Worm (Caenorhabditis elegans): ENCODE data around the gene R160.12.

Gene R160.12

DNA sequence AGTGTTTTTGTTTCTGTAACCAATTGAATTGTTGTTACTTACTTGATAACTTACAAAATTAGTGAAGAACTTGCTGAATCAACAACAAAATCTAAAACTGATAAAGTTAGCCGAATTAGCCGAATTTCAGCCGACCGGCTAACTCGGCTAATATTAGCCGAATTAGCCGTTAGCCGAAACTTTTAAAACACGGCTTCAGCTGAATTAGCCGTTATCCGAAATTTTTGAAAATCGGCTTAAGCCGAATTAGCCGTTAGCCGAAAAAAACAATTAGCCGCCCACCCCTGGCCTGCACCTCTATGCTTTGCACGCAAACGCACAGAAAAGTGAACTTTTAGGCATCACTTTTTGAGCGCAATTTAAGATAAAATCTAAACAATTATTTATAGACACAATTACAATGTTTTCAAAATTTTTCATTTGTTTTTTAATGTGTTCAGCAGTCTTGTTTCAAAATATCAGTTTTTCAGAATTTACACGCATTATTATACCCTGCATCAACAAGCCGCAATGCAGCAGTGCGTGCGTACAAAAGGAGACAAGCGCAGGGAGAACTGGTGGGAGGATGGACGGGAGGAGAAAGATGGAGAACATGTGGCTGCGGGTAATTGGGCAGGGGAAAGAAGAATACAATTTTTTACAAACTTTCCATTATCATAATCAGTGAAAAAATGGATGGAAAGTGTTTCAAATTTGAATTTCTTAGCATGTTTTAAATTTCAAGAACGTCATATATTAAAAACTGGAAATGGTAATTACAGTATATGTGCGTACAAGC, 17.7 kb upstream of the R160.12 start (continued):
- peak; percentile 33 for TF ChIP-seq ref-2 (tag; optimal IDR thresholded peaks at IDR 0.05)
- TF ChIP-seq tbx-2 (tag; optimal IDR thresholded peaks at IDR 0.05), result peak; percentile 33
- TF ChIP-seq sdc-2 (tag; optimal IDR thresholded peaks at IDR 0.05), result peak; percentile 98
- no peak for TF ChIP-seq mec-3 (tag; optimal IDR thresholded peaks at IDR 0.05; ENCODE audit: borderline replicate concordance)
- TF ChIP-seq pha-2 (tag; optimal IDR thresholded peaks at IDR 0.05), result no peak
- TF ChIP-seq nfya-1 (tag; optimal IDR thresholded peaks at IDR 0.05), result peak; percentile 58
- TF ChIP-seq syd-9 (tag; optimal IDR thresholded peaks at IDR 0.05), result no peak
- no peak for TF ChIP-seq gmeb-2 (tag; optimal IDR thresholded peaks at IDR 0.05)
- TF ChIP-seq ceh-19 (GFP tag; optimal IDR thresholded peaks at IDR 0.05), result no peak
- TF ChIP-seq pqm-1 (tag; optimal IDR thresholded peaks at IDR 0.05), result no peak
- peak; percentile 61 for TF ChIP-seq ceh-18 (tag; optimal IDR thresholded peaks at IDR 0.05)
- TF ChIP-seq ceh-31 (tag; optimal IDR thresholded peaks at IDR 0.05), result peak; percentile 74
- TF ChIP-seq ceh-6 (GFP tag; optimal IDR thresholded peaks at IDR 0.05), result no peak

DNA sequence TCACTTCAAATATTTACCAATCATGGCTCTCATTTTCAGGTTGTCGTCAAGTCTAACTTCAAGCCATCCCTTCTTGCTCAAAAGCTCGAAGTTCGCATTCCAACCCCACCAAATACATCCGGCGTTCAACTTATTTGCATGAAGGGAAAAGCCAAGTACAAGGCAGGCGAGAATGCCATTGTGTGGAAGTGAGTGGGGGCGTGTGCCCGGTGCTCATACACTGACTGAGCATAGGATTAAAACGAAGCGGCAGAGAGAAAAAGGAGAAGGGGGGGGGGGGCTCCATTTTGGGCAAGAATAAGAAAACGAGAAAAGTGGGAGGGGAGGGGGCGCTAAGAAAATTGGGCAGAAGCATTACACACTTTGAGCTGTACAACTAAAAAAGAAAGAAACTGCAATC, 14.1 kb upstream of the R160.12 start:
- TF ChIP-seq dmd-4 (tag; optimal IDR thresholded peaks at IDR 0.05; ENCODE audit: borderline replicate concordance), result no peak
- no peak for TF ChIP-seq sdc-2 (tag; optimal IDR thresholded peaks at IDR 0.05)
- TF ChIP-seq pqm-1 (tag; optimal IDR thresholded peaks at IDR 0.05), result no peak
- no peak for TF ChIP-seq ceh-14 (tag; optimal IDR thresholded peaks at IDR 0.05)
- no peak for TF ChIP-seq zip-5 (tag; optimal IDR thresholded peaks at IDR 0.05)
- no peak for TF ChIP-seq pha-4 (tag; optimal IDR thresholded peaks at IDR 0.05)
- TF ChIP-seq che-1 (tag; optimal IDR thresholded peaks at IDR 0.05), result no peak
- TF ChIP-seq lim-6 (tag; optimal IDR thresholded peaks at IDR 0.05), result no peak
- no peak for TF ChIP-seq mec-3 (tag; optimal IDR thresholded peaks at IDR 0.05; ENCODE audit: borderline replicate concordance)
- TF ChIP-seq ref-2 (tag; optimal IDR thresholded peaks at IDR 0.05), result no peak
- TF ChIP-seq npax-4 (tag; optimal IDR thresholded peaks at IDR 0.05), result no peak
- no peak for TF ChIP-seq sox-4 (tag; optimal IDR thresholded peaks at IDR 0.05)

DNA sequence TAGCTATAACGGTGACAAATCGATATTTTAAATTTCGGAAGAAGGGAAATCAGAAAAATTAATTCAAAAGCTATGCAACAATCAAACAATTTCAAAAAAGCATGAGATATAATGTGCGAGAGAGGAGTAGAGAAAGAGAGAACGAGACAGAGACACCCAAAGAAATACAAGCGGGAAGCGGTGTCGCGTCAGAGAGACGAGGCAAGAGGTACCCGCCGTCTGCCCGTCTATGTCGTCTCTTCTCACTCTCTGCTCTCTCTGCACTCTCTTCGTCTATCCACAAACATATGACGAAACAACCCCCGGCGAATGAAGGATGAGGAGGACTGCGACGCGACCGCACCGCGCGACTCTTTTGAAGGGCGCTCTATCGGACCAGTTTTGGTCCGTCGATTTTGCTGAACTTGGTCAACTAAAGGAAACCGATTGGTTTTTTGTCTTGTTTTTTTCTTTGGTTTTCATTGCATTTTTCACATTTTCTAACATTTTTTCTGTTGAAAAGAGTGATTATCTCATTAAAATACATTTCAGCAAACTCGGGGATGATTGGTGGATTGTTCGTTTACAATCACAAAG, 11.3 kb upstream of the R160.12 start, which contains the start of gene dpy-23:
Gene dpy-23, plus strand, starts transcription at position 526 of the 576 bp plus-strand sequence.
- peak; percentile 51 for TF ChIP-seq ets-4 (tag; optimal IDR thresholded peaks at IDR 0.05)
- peak; percentile 2 for TF ChIP-seq fax-1 (tag; optimal IDR thresholded peaks at IDR 0.05)
- peak; percentile 97 for TF ChIP-seq madf-2 (tag; optimal IDR thresholded peaks at IDR 0.05)
- TF ChIP-seq pag-3 (tag; optimal IDR thresholded peaks at IDR 0.05; ENCODE audit: borderline replicate concordance), result no peak
- peak; percentile 15 for TF ChIP-seq ceh-2 (tag; optimal IDR thresholded peaks at IDR 0.05)
- no peak for TF ChIP-seq ceh-9 (tag; optimal IDR thresholded peaks at IDR 0.05)
- peak; percentile 45 for TF ChIP-seq ztf-16 (tag; optimal IDR thresholded peaks at IDR 0.05)
- TF ChIP-seq pax-1 (tag; optimal IDR thresholded peaks at IDR 0.05), result peak; percentile 62
- TF ChIP-seq nfya-1 (tag; optimal IDR thresholded peaks at IDR 0.05), result peak; percentile 97
- no peak for TF ChIP-seq odd-2 (tag; optimal IDR thresholded peaks at IDR 0.05)
- no peak for TF ChIP-seq T23F11.4 (GFP tag; optimal IDR thresholded peaks at IDR 0.05)
- TF ChIP-seq tbx-2 (tag; optimal IDR thresholded peaks at IDR 0.05), result peak; percentile 86
- peak; percentile 32 for TF ChIP-seq pqm-1 (tag; optimal IDR thresholded peaks at IDR 0.05)
- peak; percentile 87 for TF ChIP-seq rnt-1 (tag; optimal IDR thresholded peaks at IDR 0.05)
- TF ChIP-seq ceh-34 (tag; optimal IDR thresholded peaks at IDR 0.05), result peak; percentile 90
- no peak for TF ChIP-seq ceh-22 (tag; optimal IDR thresholded peaks at IDR 0.05)
- peak; percentile 3 for TF ChIP-seq unc-86 (tag; optimal IDR thresholded peaks at IDR 0.05)
- TF ChIP-seq C38D4.7 (GFP tag; optimal IDR thresholded peaks at IDR 0.05), result no peak
- peak; percentile 90 for TF ChIP-seq unc-55 (GFP tag; optimal IDR thresholded peaks at IDR 0.05)
- TF ChIP-seq elt-4 (tag; optimal IDR thresholded peaks at IDR 0.05), result no peak
- no peak for TF ChIP-seq zip-5 (tag; optimal IDR thresholded peaks at IDR 0.05)
- TF ChIP-seq unc-42 (tag; optimal IDR thresholded peaks at IDR 0.05), result peak; percentile 86
- peak; percentile 90 for TF ChIP-seq pros-1 (tag; optimal IDR thresholded peaks at IDR 0.05)
- TF ChIP-seq lim-6 (tag; optimal IDR thresholded peaks at IDR 0.05), result no peak
- no peak for TF ChIP-seq gmeb-2 (tag; optimal IDR thresholded peaks at IDR 0.05)
- TF ChIP-seq hlh-30 (tag; optimal IDR thresholded peaks at IDR 0.05; ENCODE audit: insufficient read depth), result peak; percentile 93
- TF ChIP-seq ceh-14 (tag; optimal IDR thresholded peaks at IDR 0.05), result peak; percentile 65
- TF ChIP-seq npax-4 (tag; optimal IDR thresholded peaks at IDR 0.05), result no peak
- no peak for TF ChIP-seq nhr-11 (tag; optimal IDR thresholded peaks at IDR 0.05)
- peak; percentile 40 for TF ChIP-seq hlh-8 (tag; optimal IDR thresholded peaks at IDR 0.05)
- TF ChIP-seq ttx-3 (tag; optimal IDR thresholded peaks at IDR 0.05), result no peak
- no peak for TF ChIP-seq C08G9.2 (tag; optimal IDR thresholded peaks at IDR 0.05)
- TF ChIP-seq ceh-19 (GFP tag; optimal IDR thresholded peaks at IDR 0.05), result no peak
- no peak for TF ChIP-seq K09A11.1 (tag; optimal IDR thresholded peaks at IDR 0.05; ENCODE audit: insufficient read depth)
